Fruit fly (Drosophila melanogaster) S2 (cell line): ENCODE results near the gene CG3939.
A peak's percentile ranks its signal among the peaks of the same experiment; 100 is the strongest.

Experiments used
- CG8478 ChIP-seq: fragments of >200 bp; optimal IDR thresholded peaks from 2 replicates; lab custom pipeline; 2018
- CTCF ChIP-seq, 2 experiments: fragments of >200 bp; optimal IDR thresholded peaks; 2 replicates each; lab custom pipeline; 2018

CG3939 gene

DNA sequence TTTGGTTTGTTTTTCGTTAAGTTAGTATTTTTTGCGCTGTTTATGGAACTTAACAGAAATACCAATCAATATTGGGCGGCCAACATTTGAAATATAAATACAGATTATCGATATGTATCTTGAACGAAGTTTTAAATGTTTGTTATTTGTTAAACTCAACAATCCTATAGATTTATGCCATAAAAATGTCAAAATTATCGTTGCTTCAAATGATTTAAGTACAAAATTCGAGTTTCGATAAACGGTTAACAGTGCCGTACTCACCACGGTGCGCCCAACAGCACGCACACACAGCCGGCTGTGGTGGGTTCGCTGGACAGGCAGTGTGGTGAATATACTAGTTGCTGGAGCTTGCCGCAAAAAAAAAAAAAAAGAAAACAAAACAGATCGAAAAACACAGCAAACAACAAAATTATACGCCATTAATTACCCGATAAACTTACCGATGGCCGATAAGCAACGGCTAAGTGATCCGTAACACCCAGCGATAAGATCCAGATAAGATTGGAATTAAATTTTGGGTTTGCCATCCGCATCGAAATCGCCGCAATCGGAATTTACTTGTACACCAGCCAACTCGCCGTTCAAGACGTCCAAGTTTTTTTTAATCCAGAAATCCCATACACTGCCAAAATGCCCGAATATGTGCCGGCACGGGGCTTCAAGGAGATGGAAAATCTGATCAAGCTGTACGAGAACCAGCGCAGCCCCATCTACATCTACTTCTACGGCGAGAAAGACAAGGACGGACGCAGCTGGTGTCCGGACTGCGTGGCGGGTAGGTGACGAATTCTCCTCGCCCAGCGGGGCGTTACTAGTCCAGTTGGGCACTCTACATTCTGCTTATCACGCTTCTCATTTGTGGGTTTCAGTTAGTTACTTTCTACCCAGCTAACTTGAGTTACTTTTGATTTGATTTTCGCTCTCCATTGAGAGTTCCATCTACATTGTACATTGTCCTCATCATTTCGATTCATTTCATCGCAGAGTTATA lies at the start of gene CG3939:
Gene CG3939 (plus strand): TSS at position 138 of the 994 bp plus-strand sequence.
- peak in 1 of 2 experiments; percentile 15 for TF ChIP-seq CTCF (optimal IDR thresholded peaks at IDR 0.05; lab: Kevin White, UChicago)
- TF ChIP-seq CG8478 (lab: Kevin White, UChicago) = no peak

DNA sequence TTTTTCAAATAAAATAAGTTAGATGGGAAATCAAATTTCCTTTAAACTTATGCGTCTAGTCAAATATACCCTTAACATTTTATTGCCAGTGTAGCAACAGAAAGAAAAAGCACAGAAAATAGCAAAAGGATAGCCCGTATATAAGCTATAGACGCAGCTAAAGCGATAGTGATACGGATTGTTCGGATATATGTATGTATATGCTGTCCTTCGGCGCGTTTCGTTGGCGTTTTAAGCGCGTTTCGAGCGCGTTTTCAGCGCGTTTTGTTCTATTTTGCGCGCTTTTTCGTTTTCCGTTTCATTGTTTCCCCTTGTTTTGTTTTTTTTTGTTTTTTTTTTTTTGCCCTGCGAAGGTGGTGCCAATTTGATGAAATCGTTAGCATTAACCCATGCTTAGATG lies 47.3 kb upstream of the CG3939 start:
- TF ChIP-seq CTCF (optimal IDR thresholded peaks at IDR 0.05; lab: Kevin White, UChicago) = no peak
- TF ChIP-seq CG8478 (lab: Kevin White, UChicago) = no peak

DNA sequence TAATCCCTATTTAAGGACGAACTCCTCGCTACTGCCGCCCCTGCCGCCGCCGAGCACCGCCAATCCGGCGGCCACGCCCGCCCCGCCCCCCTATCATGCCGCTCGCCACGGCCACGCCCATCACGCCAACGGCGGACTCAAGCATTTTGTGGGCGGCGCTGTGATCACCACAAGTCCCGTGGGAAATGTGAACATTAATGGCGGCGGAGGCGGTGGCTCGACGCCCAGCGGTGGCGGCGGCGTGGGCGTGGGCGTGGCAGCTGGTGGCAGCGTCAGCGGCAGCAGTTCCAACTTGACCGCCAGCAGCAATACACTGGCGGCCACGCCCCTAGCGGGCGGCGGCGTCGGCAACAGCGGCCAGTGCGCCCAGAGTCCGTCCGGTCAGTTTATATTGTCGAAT lies 42.8 kb upstream of the CG3939 start:
- TF ChIP-seq CTCF (optimal IDR thresholded peaks at IDR 0.05; lab: Kevin White, UChicago) = no peak
- no peak for TF ChIP-seq CG8478 (lab: Kevin White, UChicago)

DNA sequence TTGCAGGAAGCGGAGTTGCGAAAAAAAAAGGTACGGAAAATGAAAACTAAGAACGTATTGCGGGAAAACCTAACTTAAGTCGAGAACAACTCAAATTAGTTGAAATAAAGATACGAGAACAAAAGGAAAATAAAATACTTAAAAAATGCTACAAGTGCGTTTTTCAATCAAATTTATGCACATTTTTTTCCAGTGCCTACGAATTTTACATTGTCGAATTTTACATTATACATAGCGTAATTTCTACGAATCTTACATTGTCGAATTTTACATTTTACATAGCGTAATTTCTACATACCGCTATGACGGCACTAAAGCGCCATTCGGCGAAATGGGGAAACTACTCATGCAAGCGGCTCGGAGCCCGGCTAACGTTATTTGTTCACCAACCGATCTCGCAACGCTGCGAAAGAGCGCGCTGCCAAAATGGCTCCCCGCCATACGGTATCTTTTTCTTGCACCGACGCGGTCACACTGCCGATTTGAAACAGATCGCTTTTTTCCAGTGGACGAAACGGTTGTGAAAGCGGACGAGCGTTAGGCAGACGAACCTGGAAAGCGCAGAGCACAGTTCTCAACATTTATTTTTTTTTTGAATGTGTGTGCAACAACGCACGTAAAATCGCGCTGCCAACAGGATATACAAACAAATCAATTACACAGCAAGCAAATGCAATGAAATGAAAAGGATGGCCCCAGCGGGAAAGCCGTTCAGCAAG lies 40.3 kb upstream of the CG3939 start, which contains the start of gene N:
Gene N (plus strand): TSS at position 488 of the 719 bp plus-strand sequence.
- TF ChIP-seq CTCF (optimal IDR thresholded peaks at IDR 0.05; lab: Kevin White, UChicago) (peak; percentile 98 to 99), CG8478 (lab: Kevin White, UChicago) (no peak)

DNA sequence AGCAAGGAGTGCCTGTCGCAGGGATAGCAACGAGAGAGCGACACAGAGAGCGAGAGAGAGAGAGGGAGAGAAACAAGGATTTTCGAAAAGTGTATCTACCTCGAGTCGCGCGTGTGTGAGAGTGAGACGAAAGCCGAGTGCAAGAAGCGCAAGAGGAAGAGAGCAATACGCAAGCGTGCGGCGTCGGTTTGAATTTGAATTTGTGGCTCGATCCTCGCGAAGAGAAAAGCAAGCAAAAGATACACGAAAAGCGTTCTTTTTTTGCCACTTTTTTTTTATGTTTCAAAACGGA lies 39.8 kb upstream of the CG3939 start:
- no peak for TF ChIP-seq CG8478 (lab: Kevin White, UChicago)
- TF ChIP-seq CTCF (optimal IDR thresholded peaks at IDR 0.05; lab: Kevin White, UChicago) = no peak

DNA sequence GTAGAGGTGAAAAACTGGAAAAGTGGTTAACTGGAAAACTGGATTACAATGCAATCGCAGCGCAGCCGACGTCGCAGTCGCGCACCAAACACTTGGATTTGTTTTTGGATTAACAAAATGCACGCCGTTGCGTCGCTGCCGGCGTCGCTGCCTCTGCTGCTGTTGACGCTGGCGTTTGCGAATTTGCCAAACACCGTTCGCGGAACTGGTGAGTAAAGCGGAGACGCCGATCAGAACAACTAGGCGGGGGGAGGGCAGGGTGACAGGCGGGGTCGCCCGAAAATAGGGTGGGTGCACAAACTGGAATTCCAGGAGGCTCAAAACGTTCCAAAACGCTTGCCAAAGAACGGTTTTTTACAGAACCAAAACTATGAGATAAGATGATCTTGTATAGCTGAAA lies 39.2 kb upstream of the CG3939 start:
- TF ChIP-seq CTCF (optimal IDR thresholded peaks at IDR 0.05; lab: Kevin White, UChicago) = no peak
- no peak for TF ChIP-seq CG8478 (lab: Kevin White, UChicago)

DNA sequence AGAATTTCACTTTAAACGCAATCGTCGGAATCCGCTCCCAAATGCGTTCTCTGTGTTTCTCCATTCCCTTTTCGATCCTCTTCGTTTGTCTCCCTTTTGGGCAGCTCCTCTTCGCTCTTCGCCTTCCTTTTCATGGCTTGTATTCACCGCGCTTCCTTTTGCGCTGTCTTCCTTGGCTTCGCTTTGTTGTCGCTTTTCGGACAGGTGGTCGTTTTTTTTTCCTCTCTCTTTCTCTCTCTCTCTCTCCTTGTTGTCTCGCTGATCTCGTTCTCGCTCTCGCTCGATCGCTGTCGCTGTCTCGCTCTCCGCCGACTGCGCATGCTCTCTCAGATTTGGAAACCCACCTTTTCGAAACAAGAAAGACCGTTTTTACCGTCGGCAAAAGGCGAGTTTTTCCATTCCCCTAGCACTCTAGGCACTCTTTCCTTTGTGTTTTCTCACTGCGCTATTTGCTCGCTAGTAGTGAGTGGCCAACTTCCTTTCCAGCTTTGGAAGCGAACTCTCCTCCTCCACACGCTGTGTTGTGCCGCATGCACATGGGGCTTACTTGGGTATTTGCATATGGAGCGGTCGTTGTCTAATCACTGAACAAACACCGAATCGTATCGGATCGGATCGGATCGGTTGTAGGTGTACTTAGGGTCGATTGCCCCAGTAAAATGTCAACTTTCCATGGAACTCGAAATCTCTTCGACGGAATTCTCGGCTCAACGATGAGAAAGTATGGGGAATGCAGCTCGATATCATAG lies 38.3 kb upstream of the CG3939 start:
- no peak for TF ChIP-seq CG8478 (lab: Kevin White, UChicago)
- TF ChIP-seq CTCF (optimal IDR thresholded peaks at IDR 0.05; lab: Kevin White, UChicago) = no peak

DNA sequence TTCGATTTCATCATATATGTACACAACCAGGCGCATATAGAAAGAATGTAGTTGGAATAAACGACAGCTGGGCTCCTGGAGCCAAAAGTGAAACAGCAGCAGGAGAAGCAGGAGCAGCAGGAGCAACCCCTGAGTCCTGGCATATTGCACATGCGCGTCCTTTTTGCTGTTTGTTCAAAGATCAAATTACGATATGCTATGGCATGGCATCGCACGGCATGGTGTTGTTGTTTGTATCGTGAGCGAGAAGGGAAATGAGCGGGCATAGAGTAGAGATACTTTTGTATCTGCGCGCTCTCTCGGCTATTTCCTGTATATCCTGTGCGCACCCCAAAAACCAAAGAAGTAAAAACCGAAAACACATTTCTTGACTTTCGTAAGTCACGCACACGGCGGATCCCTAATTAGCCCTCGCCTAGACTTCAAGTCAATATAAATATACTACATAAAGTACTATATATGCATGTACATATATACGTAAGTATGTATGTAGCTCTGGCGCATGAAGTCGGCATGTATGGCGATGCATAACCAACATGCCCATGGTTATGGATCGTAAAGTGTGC lies 36.9 kb upstream of the CG3939 start:
- TF ChIP-seq CG8478 (lab: Kevin White, UChicago) = no peak
- TF ChIP-seq CTCF (optimal IDR thresholded peaks at IDR 0.05; lab: Kevin White, UChicago) = no peak

DNA sequence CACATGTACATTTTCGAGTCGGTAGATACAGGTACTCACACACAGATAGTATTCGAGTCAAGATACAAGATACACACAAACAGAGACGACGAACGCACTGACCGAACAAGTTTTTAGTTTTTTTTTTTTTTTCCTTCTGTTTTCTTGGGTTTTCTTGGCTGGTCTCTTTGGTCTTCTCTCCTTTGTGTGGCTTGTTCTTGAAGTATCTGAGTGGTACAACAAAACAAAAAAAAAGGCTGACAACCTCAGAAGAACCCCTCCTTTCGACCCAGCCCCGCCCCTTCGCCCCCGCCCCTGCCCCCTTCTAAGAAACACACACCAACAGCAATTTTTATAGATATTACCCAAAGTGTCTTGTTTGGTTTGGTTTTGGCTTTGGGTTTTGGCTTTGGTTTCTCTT lies 34.9 kb upstream of the CG3939 start:
- TF ChIP-seq CG8478 (lab: Kevin White, UChicago) = no peak
- TF ChIP-seq CTCF (optimal IDR thresholded peaks at IDR 0.05; lab: Kevin White, UChicago) = no peak

DNA sequence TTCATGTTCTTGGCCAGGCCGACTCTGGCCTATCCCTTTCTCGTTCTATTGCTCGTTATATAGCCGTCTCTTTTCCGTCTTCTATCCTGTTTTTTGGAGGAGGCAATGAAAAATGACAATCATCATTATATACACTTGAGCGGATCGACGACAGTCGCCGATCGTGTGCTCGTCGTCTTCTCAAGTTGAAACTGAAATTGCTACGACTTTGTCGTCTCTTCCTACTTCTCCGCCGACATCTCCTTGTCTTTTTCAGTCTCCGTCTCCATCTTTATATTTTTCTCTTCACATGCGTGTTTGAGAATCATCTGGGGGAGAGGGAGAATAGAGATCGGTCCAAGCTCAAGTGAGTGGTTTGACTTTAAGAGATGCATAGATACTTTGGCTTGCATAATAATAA lies 34.0 kb upstream of the CG3939 start:
- TF ChIP-seq CG8478 (lab: Kevin White, UChicago) = no peak
- no peak for TF ChIP-seq CTCF (optimal IDR thresholded peaks at IDR 0.05; lab: Kevin White, UChicago)

DNA sequence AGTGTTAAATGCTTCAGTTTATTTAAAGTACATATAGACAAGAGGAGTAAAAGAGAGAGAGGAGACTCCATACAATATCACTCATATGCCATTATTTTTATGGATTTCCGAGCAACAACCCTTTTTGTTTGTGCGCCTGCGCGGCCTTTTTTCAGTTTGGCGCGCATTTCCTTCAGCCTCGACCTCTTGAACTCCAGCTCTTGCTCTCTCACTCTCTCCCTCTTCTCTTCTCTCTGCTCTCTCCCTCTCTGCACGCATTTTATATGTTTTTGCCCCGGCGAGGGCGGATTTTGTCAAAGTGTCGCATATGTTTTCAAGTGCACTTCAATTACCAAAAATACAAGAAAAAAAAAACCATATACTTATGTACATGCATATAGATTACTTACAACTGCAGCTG lies 32.7 kb upstream of the CG3939 start:
- TF ChIP-seq CTCF (optimal IDR thresholded peaks at IDR 0.05; lab: Kevin White, UChicago) (no peak), CG8478 (lab: Kevin White, UChicago) (no peak)

DNA sequence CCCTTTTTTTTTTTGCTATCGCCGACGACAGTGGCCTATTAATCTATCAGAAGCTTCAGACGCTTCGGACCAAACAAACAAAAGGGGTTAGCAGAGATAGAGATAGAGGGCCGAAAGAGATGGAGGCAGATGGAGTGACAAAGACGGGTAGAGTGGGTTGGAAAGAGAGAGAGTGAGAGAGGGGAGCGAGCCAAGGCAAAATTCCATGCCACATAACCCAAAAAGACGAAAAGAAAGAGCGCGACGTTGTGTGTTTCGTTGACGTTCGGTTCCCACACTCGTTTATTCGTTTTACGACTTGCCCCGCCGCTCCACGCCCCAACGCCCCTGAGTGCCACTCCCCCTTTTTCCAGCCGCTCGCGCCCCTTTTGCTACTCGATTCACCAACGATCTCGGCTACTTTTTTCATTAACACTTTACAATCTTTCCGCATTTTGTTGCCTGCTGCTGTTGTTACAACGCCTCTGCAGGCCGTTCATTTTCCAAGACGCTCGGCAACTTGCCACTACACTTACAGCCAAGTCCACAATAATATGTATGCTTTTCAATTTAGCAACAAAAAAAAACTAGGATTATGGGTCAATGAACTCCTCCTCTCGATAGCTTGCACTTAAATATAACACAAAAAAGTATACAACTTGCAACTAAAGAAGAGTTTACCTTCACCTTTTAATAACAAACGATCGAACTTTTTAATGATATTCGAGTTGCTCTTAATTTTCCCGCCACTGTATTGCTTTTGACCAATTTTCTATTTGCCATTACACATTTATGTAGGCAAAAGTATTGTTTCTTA lies 31.4 kb upstream of the CG3939 start:
- TF ChIP-seq CG8478 (lab: Kevin White, UChicago) = no peak
- no peak for TF ChIP-seq CTCF (optimal IDR thresholded peaks at IDR 0.05; lab: Kevin White, UChicago)

DNA sequence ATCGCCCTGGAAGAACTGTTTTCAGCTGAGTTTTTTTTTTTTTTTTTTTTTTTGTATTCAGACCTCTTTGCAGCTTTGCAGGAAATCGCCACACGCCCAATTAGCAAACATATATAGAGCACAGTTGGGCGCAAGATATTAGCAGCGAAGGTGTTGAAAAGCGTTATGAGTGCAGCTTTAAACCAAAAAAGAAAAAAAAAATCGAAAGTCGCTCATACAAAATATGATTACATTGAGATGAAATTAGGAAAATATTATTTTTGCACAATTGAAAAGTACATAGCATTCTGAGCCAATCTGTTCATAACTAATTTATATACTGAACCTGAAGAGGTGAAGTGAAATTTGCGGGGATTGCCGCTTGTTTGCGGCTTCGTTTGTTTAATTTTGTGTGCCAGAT lies 27.8 kb upstream of the CG3939 start:
- TF ChIP-seq CTCF (optimal IDR thresholded peaks at IDR 0.05; lab: Kevin White, UChicago) = no peak
- no peak for TF ChIP-seq CG8478 (lab: Kevin White, UChicago)
